Fruit fly (Drosophila melanogaster) whole organism, embryonic: ENCODE measurements around the gene CG15145.

ENCODE experiments used
- Antp ChIP-seq: fragments of 200-800 bp; sonication (Bioruptor generic); optimal IDR thresholded peaks from 3 replicates; lab custom pipeline; 2016; ENCODE audit warnings: missing biosample characterization, missing genetic modification characterization
- Atf-2 ChIP-seq: fragments of 200-800 bp; sonication (Bioruptor generic); optimal IDR thresholded peaks from 2 replicates; lab custom pipeline; 2016; ENCODE audit warnings: missing biosample characterization, missing genetic modification characterization
- Atf6 ChIP-seq: fragments of 200-800 bp; sonication (Bioruptor generic); IDR thresholded peaks from 2 replicates; pipeline ENCODE4 v1.3.6; 2022; ENCODE audit warnings: missing biosample characterization, missing genetic modification characterization
- CG10431 ChIP-seq: fragments of 200-800 bp; sonication (Bioruptor generic); optimal IDR thresholded peaks from 3 replicates; lab custom pipeline; 2018; ENCODE audit warnings: missing biosample characterization, mild to moderate bottlenecking, missing genetic modification characterization
- CG11247 ChIP-seq: fragments of 200-800 bp; sonication (Bioruptor generic); IDR thresholded peaks from 2 replicates; pipeline ENCODE4 v1.3.6; 2022; ENCODE audit warnings: missing biosample characterization, missing genetic modification characterization
- CG12071 ChIP-seq: fragments of 200-800 bp; sonication (Bioruptor generic); optimal IDR thresholded peaks from 3 replicates; lab custom pipeline; 2018; ENCODE audit warnings: missing biosample characterization, mild to moderate bottlenecking, missing genetic modification characterization
- CG12659 ChIP-seq: fragments of 200-800 bp; sonication (Bioruptor generic); optimal IDR thresholded peaks from 3 replicates; lab custom pipeline; 2017; ENCODE audit warnings: mild to moderate bottlenecking, missing biosample characterization, missing genetic modification reagents, missing genetic modification characterization
- CG13287 ChIP-seq: fragments of 200-800 bp; sonication (Bioruptor generic); IDR thresholded peaks from 2 replicates; pipeline ENCODE4 v1.3.6; 2022; ENCODE audit warnings: missing biosample characterization, missing genetic modification characterization; ENCODE audit not compliant: partially characterized antibody
- CG16779 ChIP-seq: fragments of 200-800 bp; sonication (Bioruptor generic); IDR thresholded peaks from 2 replicates; pipeline ENCODE4 v1.3.6; 2022; ENCODE audit warnings: missing biosample characterization, missing genetic modification characterization
- CG17385 ChIP-seq: fragments of 200-800 bp; sonication (Bioruptor generic); optimal IDR thresholded peaks from 3 replicates; lab custom pipeline; 2018; ENCODE audit warnings: missing biosample characterization, mild to moderate bottlenecking, missing genetic modification characterization
- CG2120 ChIP-seq: fragments of 200-800 bp; sonication (Bioruptor generic); optimal IDR thresholded peaks from 3 replicates; lab custom pipeline; 2016; ENCODE audit warnings: missing biosample characterization, missing genetic modification characterization
- CG2678 ChIP-seq: fragments of 200-800 bp; sonication (Bioruptor generic); optimal IDR thresholded peaks from 3 replicates; lab custom pipeline; 2019; ENCODE audit warnings: missing biosample characterization, mild to moderate bottlenecking, missing genetic modification characterization, moderate library complexity
- CG31224 ChIP-seq: fragments of 200-800 bp; sonication (Bioruptor generic); IDR thresholded peaks from 2 replicates; pipeline ENCODE4 v1.3.6; 2022; ENCODE audit warnings: missing biosample characterization, missing genetic modification characterization
- CG4404 ChIP-seq: fragments of 200-800 bp; sonication (Bioruptor generic); IDR thresholded peaks from 2 replicates; pipeline ENCODE4 v1.3.6; 2022; ENCODE audit warnings: missing biosample characterization, missing genetic modification characterization
- CG7556 ChIP-seq: fragments of 200-800 bp; sonication (Bioruptor generic); optimal IDR thresholded peaks from 2 replicates; lab custom pipeline; 2017; ENCODE audit warnings: missing biosample characterization, mild to moderate bottlenecking, missing genetic modification characterization
- CG8281 ChIP-seq: fragments of 200-800 bp; sonication (Bioruptor generic); optimal IDR thresholded peaks from 2 replicates; lab custom pipeline; 2018; ENCODE audit warnings: missing biosample characterization, mild to moderate bottlenecking, missing genetic modification characterization, moderate library complexity
- CG8478 ChIP-seq: fragments of >200 bp; optimal IDR thresholded peaks from 2 replicates; lab custom pipeline; 2018
- Fer2 ChIP-seq: fragments of 200-800 bp; sonication (Bioruptor generic); optimal IDR thresholded peaks from 2 replicates; lab custom pipeline; 2018; ENCODE audit warnings: missing biosample characterization, mild to moderate bottlenecking, missing genetic modification characterization, moderate library complexity
- HHEX ChIP-seq: fragments of 200-800 bp; sonication (Bioruptor generic); optimal IDR thresholded peaks from 3 replicates; lab custom pipeline; 2017; ENCODE audit warnings: missing biosample characterization, mild to moderate bottlenecking, missing genetic modification characterization, missing genetic modification reagents
- HLH4C ChIP-seq: fragments of 200-800 bp; sonication (Bioruptor generic); IDR thresholded peaks from 3 replicates; pipeline ENCODE4 v1.3.6; 2022; ENCODE audit warnings: missing biosample characterization, missing genetic modification characterization; ENCODE audit not compliant: partially characterized antibody
- HLHmδ ChIP-seq: fragments of 200-800 bp; sonication (Bioruptor generic); optimal IDR thresholded peaks from 2 replicates; lab custom pipeline; 2018; ENCODE audit warnings: missing biosample characterization, mild to moderate bottlenecking, missing genetic modification characterization, moderate library complexity
- Hand ChIP-seq: fragments of 200-800 bp; sonication (Bioruptor generic); optimal IDR thresholded peaks from 2 replicates; lab custom pipeline; 2017; ENCODE audit warnings: mild to moderate bottlenecking, missing biosample characterization, missing genetic modification reagents, missing genetic modification characterization
- Max ChIP-seq: fragments of 200-800 bp; sonication (Bioruptor generic); optimal IDR thresholded peaks from 2 replicates; lab custom pipeline; 2016; ENCODE audit warnings: missing biosample characterization, mild to moderate bottlenecking, missing genetic modification characterization
- Neu2 ChIP-seq: fragments of 200-800 bp; sonication (Bioruptor generic); optimal IDR thresholded peaks from 3 replicates; lab custom pipeline; 2016; ENCODE audit warnings: missing biosample characterization, missing genetic modification characterization, borderline replicate concordance
- Pdp1 ChIP-seq, 2 experiments: fragments of 200-800 bp; sonication (Bioruptor generic); optimal IDR thresholded peaks; 3 replicates each; lab custom pipeline; 2016; ENCODE audit warnings: missing biosample characterization in 2 of 2, missing genetic modification characterization in 2 of 2, mild to moderate bottlenecking in 1 of 2, moderate library complexity in 1 of 2
- Ptx1 ChIP-seq: fragments of 200-800 bp; sonication (Bioruptor generic); IDR thresholded peaks from 2 replicates; pipeline ENCODE4 v1.3.6; 2022; ENCODE audit warnings: missing biosample characterization, missing genetic modification characterization
- Ssrp ChIP-seq: fragments of 200-800 bp; sonication (Bioruptor generic); optimal IDR thresholded peaks from 2 replicates; lab custom pipeline; 2018; ENCODE audit warnings: missing biosample characterization, mild to moderate bottlenecking, missing genetic modification characterization, moderate library complexity
- YL-1 ChIP-seq: fragments of 200-800 bp; sonication (Bioruptor generic); optimal IDR thresholded peaks from 3 replicates; lab custom pipeline; 2017; ENCODE audit warnings: missing biosample characterization, mild to moderate bottlenecking, missing genetic modification characterization
- amos ChIP-seq: fragments of 200-800 bp; sonication (Bioruptor generic); IDR thresholded peaks from 2 replicates; pipeline ENCODE4 v1.3.6; 2022; ENCODE audit warnings: missing biosample characterization, missing genetic modification characterization; ENCODE audit not compliant: partially characterized antibody
- bcd ChIP-seq: fragments of 200-800 bp; sonication (Bioruptor generic); optimal IDR thresholded peaks from 2 replicates; lab custom pipeline; 2017; ENCODE audit warnings: missing biosample characterization, mild to moderate bottlenecking, missing genetic modification characterization
- crp ChIP-seq, 2 experiments: fragments of 200-800 bp; sonication (Bioruptor generic); optimal IDR thresholded peaks; 2 replicates in 1 of 2; 3 replicates in 1 of 2; lab custom pipeline; 2017; ENCODE audit warnings: missing biosample characterization in 2 of 2, missing genetic modification characterization in 2 of 2, mild to moderate bottlenecking in 1 of 2, moderate library complexity in 1 of 2
- disco-r ChIP-seq: fragments of 200-800 bp; sonication (Bioruptor generic); optimal IDR thresholded peaks from 2 replicates; lab custom pipeline; 2016; ENCODE audit warnings: missing biosample characterization, missing genetic modification characterization
- dm ChIP-seq: fragments of 200-800 bp; sonication (Bioruptor generic); optimal IDR thresholded peaks from 3 replicates; lab custom pipeline; 2016; ENCODE audit warnings: missing biosample characterization, missing genetic modification characterization
- ems ChIP-seq: fragments of 200-800 bp; sonication (Bioruptor generic); optimal IDR thresholded peaks from 3 replicates; lab custom pipeline; 2016; ENCODE audit warnings: missing biosample characterization, missing genetic modification characterization
- fd3F ChIP-seq: fragments of 200-800 bp; sonication (Bioruptor generic); optimal IDR thresholded peaks from 2 replicates; lab custom pipeline; 2018; ENCODE audit warnings: missing biosample characterization, mild to moderate bottlenecking, missing genetic modification characterization, moderate library complexity
- fd96Cb ChIP-seq: fragments of 200-800 bp; sonication (Bioruptor generic); optimal IDR thresholded peaks from 2 replicates; lab custom pipeline; 2018; ENCODE audit warnings: missing biosample characterization, mild to moderate bottlenecking, missing genetic modification characterization, moderate library complexity
- gem ChIP-seq: fragments of 200-800 bp; sonication (Bioruptor generic); optimal IDR thresholded peaks from 2 replicates; lab custom pipeline; 2019; ENCODE audit warnings: missing biosample characterization, mild to moderate bottlenecking, missing genetic modification characterization, moderate library complexity
- gsb ChIP-seq: fragments of 200-800 bp; sonication (Bioruptor generic); IDR thresholded peaks from 2 replicates; pipeline ENCODE4 v1.3.6; 2022; ENCODE audit warnings: missing biosample characterization, missing genetic modification characterization
- kni ChIP-seq: fragments of 200-800 bp; sonication (Bioruptor generic); optimal IDR thresholded peaks from 3 replicates; lab custom pipeline; 2017; ENCODE audit warnings: mild to moderate bottlenecking, missing biosample characterization, missing genetic modification reagents, missing genetic modification characterization
- nerfin-2 ChIP-seq: fragments of 200-800 bp; sonication (Bioruptor generic); IDR thresholded peaks from 2 replicates; pipeline ENCODE4 v1.3.6; 2022; ENCODE audit warnings: missing biosample characterization, missing genetic modification characterization; ENCODE audit not compliant: partially characterized antibody
- pnt ChIP-seq: fragments of 200-800 bp; sonication (Bioruptor generic); optimal IDR thresholded peaks from 3 replicates; lab custom pipeline; 2016; ENCODE audit warnings: missing biosample characterization, missing genetic modification characterization
- rib ChIP-seq: fragments of 200-800 bp; sonication (Bioruptor generic); IDR thresholded peaks from 2 replicates; pipeline ENCODE4 v1.3.6; 2022; ENCODE audit warnings: missing biosample characterization, missing genetic modification characterization
- row ChIP-seq: fragments of 200-800 bp; sonication (Bioruptor generic); IDR thresholded peaks from 3 replicates; pipeline ENCODE4 v1.3.6; 2022; ENCODE audit warnings: missing biosample characterization, missing genetic modification characterization
- scrt ChIP-seq: fragments of 200-800 bp; sonication (Bioruptor generic); optimal IDR thresholded peaks from 2 replicates; lab custom pipeline; 2018; ENCODE audit warnings: missing biosample characterization, mild to moderate bottlenecking, missing genetic modification characterization, moderate library complexity
- sens-2 ChIP-seq: fragments of 200-800 bp; sonication (Bioruptor generic); IDR thresholded peaks from 2 replicates; pipeline ENCODE4 v1.3.6; 2022; ENCODE audit warnings: missing biosample characterization, missing genetic modification characterization
- so ChIP-seq: fragments of 200-800 bp; sonication (Bioruptor generic); IDR thresholded peaks from 3 replicates; pipeline ENCODE4 v1.3.6; 2022; ENCODE audit warnings: missing biosample characterization, missing genetic modification characterization
- usp ChIP-seq: fragments of >200 bp; optimal IDR thresholded peaks from 2 replicates; lab custom pipeline; 2017; ENCODE audit warnings: missing biosample characterization, missing genetic modification characterization
- wor ChIP-seq: fragments of 200-800 bp; sonication (Bioruptor generic); IDR thresholded peaks from 2 replicates; pipeline ENCODE4 v1.3.6; 2022; ENCODE audit warnings: missing biosample characterization, missing genetic modification characterization
- zen ChIP-seq: fragments of 200-800 bp; sonication (Bioruptor generic); optimal IDR thresholded peaks from 3 replicates; lab custom pipeline; 2018; ENCODE audit warnings: missing biosample characterization, mild to moderate bottlenecking, missing genetic modification characterization, moderate library complexity
- zfh1 ChIP-seq: fragments of 200-800 bp; sonication (Bioruptor generic); IDR thresholded peaks from 3 replicates; pipeline ENCODE4 v1.3.6; 2022; ENCODE audit warnings: missing biosample characterization, missing genetic modification characterization

Gene CG15145

DNA sequence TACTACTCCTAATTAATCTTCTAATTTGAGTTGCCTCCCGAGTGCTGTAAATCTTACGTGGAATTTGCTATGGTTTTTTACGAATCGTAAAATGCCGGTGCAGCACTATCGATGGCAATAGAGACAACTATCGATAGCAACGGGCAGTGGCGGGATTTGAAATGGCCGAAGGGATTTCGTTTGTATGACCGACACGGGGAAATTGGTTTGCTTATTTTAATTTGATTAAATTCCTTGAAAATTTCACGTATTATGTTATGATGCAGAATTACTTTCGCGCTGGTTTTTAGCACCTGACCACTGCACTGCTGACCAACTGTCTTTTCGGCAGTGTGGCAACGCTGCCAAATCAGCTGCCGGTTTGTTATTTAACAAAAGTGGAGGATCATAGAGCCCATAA, 47.9 kb downstream of the CG15145 start, which contains the start of the genes GCS2beta and CG5131 (continued):
- TF ChIP-seq CG10431 (GFP tag; lab: Kevin White, UChicago) (peak; percentile 60), amos (peak; percentile 85), CG31224 (GFP tag; lab: Robert Waterston, UW) (peak; percentile 87), HLHmδ (GFP tag; lab: Kevin White, UChicago) (no peak), bcd (GFP tag; lab: Kevin White, UChicago) (peak; percentile 93), Pdp1 (GFP tag; optimal IDR thresholded peaks at IDR 0.05; lab: Kevin White, UChicago) (peak; percentile 97 to 98), wor (GFP tag; lab: Robert Waterston, UW) (peak; percentile 85), Neu2 (GFP tag; lab: Kevin White, UChicago) (peak; percentile 78), Fer2 (tag; lab: Kevin White, UChicago) (peak; percentile 85), HLH4C (GFP tag; lab: Robert Waterston, UW) (peak; percentile 88), zfh1 (GFP tag; lab: Robert Waterston, UW) (peak; percentile 96), CG8281 (tag; lab: Kevin White, UChicago) (peak; percentile 57), CG4404 (GFP tag; lab: Robert Waterston, UW) (peak; percentile 91), CG7556 (GFP tag; lab: Kevin White, UChicago) (peak; percentile 87), crp (GFP tag; optimal IDR thresholded peaks at IDR 0.05; lab: Kevin White, UChicago) (peak; percentile 87 to 93), Ssrp (peak; percentile 91), CG16779 (GFP tag; lab: Robert Waterston, UW) (peak; percentile 91), CG2678 (tag; lab: Kevin White, UChicago) (peak; percentile 88), CG17385 (GFP tag; lab: Kevin White, UChicago) (peak; percentile 78), CG12659 (GFP tag; lab: Kevin White, UChicago) (peak; percentile 95), fd96Cb (peak; percentile 86), nerfin-2 (GFP tag; lab: Robert Waterston, UW) (peak; percentile 62; the same call in 1 of the 2 replicates), YL-1 (GFP tag; lab: Kevin White, UChicago) (peak; percentile 88), ems (GFP tag; lab: Kevin White, UChicago) (peak; percentile 93), Antp (GFP tag; lab: Kevin White, UChicago) (peak; percentile 99), scrt (peak; percentile 74), HHEX (GFP tag; lab: Kevin White, UChicago) (peak; percentile 87), CG2120 (peak; percentile 98), gem (tag; lab: Kevin White, UChicago) (peak; percentile 95), Atf6 (peak; percentile 93), gsb (GFP tag; lab: Robert Waterston, UW) (peak; percentile 89), CG13287 (peak; percentile 96), dm (GFP tag; lab: Kevin White, UChicago) (peak; percentile 88), rib (GFP tag; lab: Robert Waterston, UW) (peak; percentile 92), CG12071 (GFP tag; lab: Kevin White, UChicago) (peak; percentile 82), disco-r (GFP tag; lab: Kevin White, UChicago) (peak; percentile 88), fd3F (GFP tag; lab: Kevin White, UChicago) (peak; percentile 90), kni (GFP tag; lab: Kevin White, UChicago) (peak; percentile 8), Atf-2 (GFP tag; lab: Kevin White, UChicago) (peak; percentile 95), usp (GFP tag; lab: Kevin White, UChicago) (no peak), zen (tag; lab: Kevin White, UChicago) (peak; percentile 86), pnt (GFP tag; lab: Kevin White, UChicago) (peak; percentile 97), CG8478 (lab: Kevin White, UChicago) (no peak), so (GFP tag; lab: Robert Waterston, UW) (peak; percentile 90), CG11247 (GFP tag; lab: Robert Waterston, UW) (peak; percentile 96), sens-2 (GFP tag; lab: Robert Waterston, UW) (peak; percentile 77), Hand (GFP tag; lab: Kevin White, UChicago) (peak; percentile 25), Max (peak; percentile 95), Ptx1 (peak; percentile 96), row (GFP tag; lab: Robert Waterston, UW) (peak; percentile 94)
